Worm (Caenorhabditis elegans) whole organism, early embryonic: ENCODE results near the gene bgnt-1.4.

Source experiments
- B0310.2 ChIP-seq: sonication (generic microtip); optimal IDR thresholded peaks from 2 replicates; lab custom pipeline; 2016; ENCODE audit warnings: mild to moderate bottlenecking, missing genetic modification characterization, missing compliant biosample characterization
- F13C5.2 ChIP-seq: sonication (generic microtip); optimal IDR thresholded peaks from 2 replicates; lab custom pipeline; 2017; ENCODE audit warnings: mild to moderate bottlenecking, missing genetic modification characterization, inconsistent platforms, missing compliant biosample characterization
- ama-1 ChIP-seq: fragments of 150-350 bp; optimal IDR thresholded peaks from 2 replicates; lab custom pipeline; 2014
- ceh-13 ChIP-seq: fragments of 200-800 bp; sonication (Bioruptor generic); optimal IDR thresholded peaks from 2 replicates; lab custom pipeline; 2018; ENCODE audit warnings: mild to moderate bottlenecking, missing genetic modification characterization, missing compliant biosample characterization
- flt-1 ChIP-seq: fragments of 200-800 bp; sonication (Bioruptor generic); IDR thresholded peaks from 2 replicates; pipeline ENCODE4 v1.3.6; 2022; ENCODE audit warnings: missing genetic modification characterization, missing compliant biosample characterization
- hmbx-1 ChIP-seq: sonication (generic microtip); optimal IDR thresholded peaks from 2 replicates; lab custom pipeline; 2016; ENCODE audit warnings: mild to moderate bottlenecking, missing genetic modification characterization, missing compliant biosample characterization
- pes-1 ChIP-seq: fragments of 200-800 bp; sonication (Bioruptor generic); IDR thresholded peaks from 2 replicates; pipeline ENCODE4 v1.3.6; 2022; ENCODE audit warnings: missing genetic modification reagents, missing genetic modification characterization, missing compliant biosample characterization
- tbx-37 ChIP-seq: fragments of 200-800 bp; sonication (Bioruptor generic); conservative IDR thresholded peaks from 2 replicates; pipeline ENCODE4 v1.3.6; 2022; ENCODE audit warnings: missing genetic modification reagents, missing genetic modification characterization, missing compliant biosample characterization
- tra-4 ChIP-seq: sonication (generic microtip); optimal IDR thresholded peaks from 2 replicates; lab custom pipeline; 2017; ENCODE audit warnings: missing genetic modification characterization, missing compliant biosample characterization

- no peak for TF ChIP-seq ama-1
- no peak for TF ChIP-seq F13C5.2 (tag; lab: Kevin White, UChicago)
- no peak for TF ChIP-seq ceh-13 (GFP tag; lab: Kevin White, UChicago)
- no peak for TF ChIP-seq flt-1 (GFP tag; lab: Robert Waterston, UW)
- no peak for TF ChIP-seq pes-1 (GFP tag; lab: Robert Waterston, UW)
- TF ChIP-seq B0310.2 (tag; lab: Kevin White, UChicago) = no peak
- TF ChIP-seq tra-4 (tag; lab: Kevin White, UChicago) = no peak
- TF ChIP-seq tbx-37 (GFP tag; lab: Robert Waterston, UW) = no peak
- no peak for TF ChIP-seq hmbx-1 (tag; lab: Kevin White, UChicago)
Observed at ce11 chrV:4770408-4770947, 9.7 kb downstream of the bgnt-1.4 start, which contains the start of gene elt-7.
